Fruit fly (Drosophila melanogaster) whole organism, embryonic: ENCODE results near the gene mRpL46.

Experiments used
- Awh ChIP-seq: fragments of 200-800 bp; sonication (Bioruptor generic); IDR thresholded peaks from 2 replicates; pipeline ENCODE4, ENCODE4 v1.3.6; 2022; ENCODE audit warnings: missing biosample characterization, missing genetic modification characterization
- B-H2 ChIP-seq: fragments of 200-800 bp; sonication (Bioruptor generic); optimal IDR thresholded peaks from 2 replicates; lab custom pipeline; 2018; ENCODE audit warnings: missing biosample characterization, mild to moderate bottlenecking, missing genetic modification characterization
- Bgb ChIP-seq: fragments of 200-800 bp; sonication (Bioruptor generic); IDR thresholded peaks from 2 replicates; pipeline ENCODE4 v1.3.6; 2022; ENCODE audit warnings: missing biosample characterization, missing genetic modification characterization; ENCODE audit not compliant: partially characterized antibody
- CG11504 ChIP-seq: fragments of 200-800 bp; sonication (Bioruptor generic); optimal IDR thresholded peaks from 3 replicates; lab custom pipeline; 2019; ENCODE audit warnings: missing biosample characterization, mild to moderate bottlenecking, missing genetic modification characterization, moderate library complexity
- CG11560 ChIP-seq: fragments of 200-800 bp; sonication (Bioruptor generic); IDR thresholded peaks from 3 replicates; pipeline ENCODE4 v1.3.6; 2022; ENCODE audit warnings: missing biosample characterization, missing genetic modification characterization
- CG12219 ChIP-seq: fragments of 200-800 bp; sonication (Bioruptor generic); optimal IDR thresholded peaks from 3 replicates; lab custom pipeline; 2018; ENCODE audit warnings: missing biosample characterization, mild to moderate bottlenecking, missing genetic modification characterization
- CG12299 ChIP-seq: fragments of 200-800 bp; sonication (Bioruptor generic); optimal IDR thresholded peaks from 2 replicates; lab custom pipeline; 2018; ENCODE audit warnings: missing biosample characterization, mild to moderate bottlenecking, missing genetic modification characterization
- CG15269 ChIP-seq: fragments of 200-800 bp; sonication (Bioruptor generic); optimal IDR thresholded peaks from 2 replicates; lab custom pipeline; 2018; ENCODE audit warnings: missing biosample characterization, mild to moderate bottlenecking, missing genetic modification characterization, moderate library complexity
- CG1603 ChIP-seq: fragments of 200-800 bp; sonication (Bioruptor generic); optimal IDR thresholded peaks from 2 replicates; lab custom pipeline; 2019; ENCODE audit warnings: missing biosample characterization, mild to moderate bottlenecking, missing genetic modification characterization, moderate library complexity
- CG16813 ChIP-seq: fragments of 200-800 bp; sonication (Bioruptor generic); IDR thresholded peaks from 3 replicates; pipeline ENCODE4 v1.3.6; 2022; ENCODE audit warnings: missing biosample characterization, missing genetic modification characterization; ENCODE audit not compliant: partially characterized antibody
- CG17186 ChIP-seq: fragments of 200-800 bp; sonication (Bioruptor generic); optimal IDR thresholded peaks from 3 replicates; lab custom pipeline; 2017; ENCODE audit warnings: missing biosample characterization, missing genetic modification reagents, missing genetic modification characterization
- CG17359 ChIP-seq: fragments of 200-800 bp; sonication (Bioruptor generic); optimal IDR thresholded peaks from 3 replicates; lab custom pipeline; 2018; ENCODE audit warnings: missing biosample characterization, mild to moderate bottlenecking, missing genetic modification characterization, moderate library complexity
- CG17361 ChIP-seq: fragments of 200-800 bp; sonication (Bioruptor generic); IDR thresholded peaks from 3 replicates; pipeline ENCODE4 v1.3.6; 2022; ENCODE audit warnings: missing biosample characterization, missing genetic modification characterization
- CG18011 ChIP-seq: fragments of 200-800 bp; sonication (Bioruptor generic); optimal IDR thresholded peaks from 2 replicates; lab custom pipeline; 2017; ENCODE audit warnings: missing biosample characterization, missing genetic modification characterization, mild to moderate bottlenecking, moderate library complexity, missing genotype
- CG18599 ChIP-seq: fragments of 200-800 bp; sonication (Bioruptor generic); optimal IDR thresholded peaks from 3 replicates; lab custom pipeline; 2017; ENCODE audit warnings: missing biosample characterization, missing genetic modification characterization, mild to moderate bottlenecking, moderate library complexity, missing genetic modification reagents
- CG2120 ChIP-seq: fragments of 200-800 bp; sonication (Bioruptor generic); optimal IDR thresholded peaks from 3 replicates; lab custom pipeline; 2016; ENCODE audit warnings: missing biosample characterization, missing genetic modification characterization
- CG4707 ChIP-seq: fragments of 200-800 bp; sonication (Bioruptor generic); optimal IDR thresholded peaks from 2 replicates; lab custom pipeline; 2018; ENCODE audit warnings: missing biosample characterization, mild to moderate bottlenecking, missing genetic modification characterization, moderate library complexity
- CG5953 ChIP-seq: fragments of 200-800 bp; sonication (Bioruptor generic); IDR thresholded peaks from 2 replicates; pipeline ENCODE4 v1.3.6; 2022; ENCODE audit warnings: missing biosample characterization, missing genetic modification characterization
- CG8290 ChIP-seq, 3 experiments: fragments of 200-800 bp; sonication (Bioruptor generic); optimal IDR thresholded peaks; 2 replicates each; lab custom pipeline; 2016 to 2019; ENCODE audit warnings: missing biosample characterization in 3 of 3, missing genetic modification characterization in 3 of 3, mild to moderate bottlenecking in 2 of 3, moderate library complexity in 1 of 3
- CG9437 ChIP-seq: fragments of 200-800 bp; sonication (Bioruptor generic); optimal IDR thresholded peaks from 2 replicates; lab custom pipeline; 2018; ENCODE audit warnings: missing biosample characterization, mild to moderate bottlenecking, missing genetic modification characterization
- CG9797 ChIP-seq: fragments of 200-800 bp; sonication (Bioruptor generic); optimal IDR thresholded peaks from 3 replicates; lab custom pipeline; 2018; ENCODE audit warnings: missing biosample characterization, mild to moderate bottlenecking, missing genetic modification characterization
- Med ChIP-seq: fragments of 200-800 bp; sonication (Bioruptor generic); peaks from one replicate; lab custom pipeline; 2016; ENCODE audit warnings: missing biosample characterization, missing genetic modification characterization, mild to moderate bottlenecking, inconsistent platforms, moderate library complexity
- NK7.1 ChIP-seq: fragments of 200-800 bp; sonication (Bioruptor generic); optimal IDR thresholded peaks from 3 replicates; lab custom pipeline; 2016; ENCODE audit warnings: missing biosample characterization, missing genetic modification characterization
- Neu2 ChIP-seq: fragments of 200-800 bp; sonication (Bioruptor generic); optimal IDR thresholded peaks from 3 replicates; lab custom pipeline; 2016; ENCODE audit warnings: missing biosample characterization, missing genetic modification characterization, borderline replicate concordance
- Nf-YB ChIP-seq: fragments of 200-800 bp; sonication (Bioruptor generic); optimal IDR thresholded peaks from 3 replicates; lab custom pipeline; 2019; ENCODE audit warnings: missing biosample characterization, mild to moderate bottlenecking, missing genetic modification characterization, moderate library complexity
- NfI ChIP-seq: fragments of 200-800 bp; sonication (Bioruptor generic); optimal IDR thresholded peaks from 3 replicates; lab custom pipeline; 2018; ENCODE audit warnings: missing biosample characterization, mild to moderate bottlenecking, missing genetic modification characterization, moderate library complexity
- Pdp1 ChIP-seq, 2 experiments: fragments of 200-800 bp; sonication (Bioruptor generic); optimal IDR thresholded peaks; 3 replicates each; lab custom pipeline; 2016; ENCODE audit warnings: missing biosample characterization in 2 of 2, missing genetic modification characterization in 2 of 2, mild to moderate bottlenecking in 1 of 2, moderate library complexity in 1 of 2
- Sry-δ ChIP-seq: fragments of 200-800 bp; sonication (Bioruptor generic); optimal IDR thresholded peaks from 2 replicates; lab custom pipeline; 2016; ENCODE audit warnings: missing biosample characterization, missing genetic modification characterization
- Vsx1 ChIP-seq: fragments of 200-800 bp; sonication (Bioruptor generic); optimal IDR thresholded peaks from 2 replicates; lab custom pipeline; 2017; ENCODE audit warnings: missing biosample characterization, mild to moderate bottlenecking, missing genetic modification characterization, missing genetic modification reagents
- ac ChIP-seq: fragments of 200-800 bp; sonication (Bioruptor generic); optimal IDR thresholded peaks from 3 replicates; lab custom pipeline; 2017; ENCODE audit warnings: missing biosample characterization, mild to moderate bottlenecking, missing genetic modification characterization
- caup ChIP-seq: fragments of 200-800 bp; sonication (Bioruptor generic); optimal IDR thresholded peaks from 3 replicates; lab custom pipeline; 2017; ENCODE audit warnings: missing biosample characterization, mild to moderate bottlenecking, missing genetic modification characterization, moderate library complexity; ENCODE audit not compliant: severe bottlenecking
- ci ChIP-seq: fragments of 200-800 bp; sonication (Bioruptor generic); IDR thresholded peaks from 3 replicates; pipeline ENCODE4 v1.3.6; 2022; ENCODE audit warnings: missing biosample characterization, missing genetic modification characterization
- cwo ChIP-seq: fragments of 200-800 bp; sonication (Bioruptor generic); optimal IDR thresholded peaks from 3 replicates; lab custom pipeline; 2017; ENCODE audit warnings: missing biosample characterization, missing genetic modification characterization, mild to moderate bottlenecking, moderate library complexity, missing genetic modification reagents
- dan ChIP-seq: fragments of 200-800 bp; sonication (Bioruptor generic); IDR thresholded peaks from 2 replicates; pipeline ENCODE4 v1.3.6; 2022; ENCODE audit warnings: missing biosample characterization, missing genetic modification characterization
- dysf ChIP-seq: fragments of 200-800 bp; sonication (Bioruptor generic); IDR thresholded peaks from 3 replicates; pipeline ENCODE4 v1.3.6; 2022; ENCODE audit warnings: missing biosample characterization, missing genetic modification characterization
- lab ChIP-seq: fragments of 200-800 bp; sonication (Bioruptor generic); optimal IDR thresholded peaks from 3 replicates; lab custom pipeline; 2017; ENCODE audit warnings: missing biosample characterization, missing genetic modification characterization, mild to moderate bottlenecking, moderate library complexity, missing genetic modification reagents
- pzg ChIP-seq: fragments of 200-800 bp; sonication (Bioruptor generic); optimal IDR thresholded peaks from 3 replicates; lab custom pipeline; 2018; ENCODE audit warnings: missing biosample characterization, mild to moderate bottlenecking, missing genetic modification characterization, moderate library complexity
- rib ChIP-seq: fragments of 200-800 bp; sonication (Bioruptor generic); IDR thresholded peaks from 2 replicates; pipeline ENCODE4 v1.3.6; 2022; ENCODE audit warnings: missing biosample characterization, missing genetic modification characterization
- row ChIP-seq: fragments of 200-800 bp; sonication (Bioruptor generic); IDR thresholded peaks from 3 replicates; pipeline ENCODE4 v1.3.6; 2022; ENCODE audit warnings: missing biosample characterization, missing genetic modification characterization
- stc ChIP-seq: fragments of 200-800 bp; sonication (Bioruptor generic); IDR thresholded peaks from 2 replicates; pipeline ENCODE4 v1.3.6; 2022; ENCODE audit warnings: missing biosample characterization, missing genetic modification characterization
- sug ChIP-seq: fragments of 200-800 bp; optimal IDR thresholded peaks from 2 replicates; lab custom pipeline; 2019; ENCODE audit warnings: missing biosample characterization, mild to moderate bottlenecking, missing genetic modification characterization, moderate library complexity
- tio ChIP-seq: fragments of 200-800 bp; sonication (Bioruptor generic); optimal IDR thresholded peaks from 2 replicates; lab custom pipeline; 2017; ENCODE audit warnings: missing biosample characterization, missing genetic modification characterization, inconsistent platforms
- unc-4 ChIP-seq: fragments of 200-800 bp; sonication (Bioruptor generic); IDR thresholded peaks from 2 replicates; pipeline ENCODE4 v1.3.6; 2022; ENCODE audit warnings: missing biosample characterization, missing genetic modification characterization; ENCODE audit not compliant: partially characterized antibody
- vnd ChIP-seq: fragments of 200-800 bp; sonication (Bioruptor generic); IDR thresholded peaks from 3 replicates; pipeline ENCODE4 v1.3.6; 2022; ENCODE audit warnings: missing biosample characterization, missing genetic modification characterization; ENCODE audit not compliant: partially characterized antibody
- vvl ChIP-seq: fragments of 200-800 bp; sonication (Bioruptor generic); IDR thresholded peaks from 2 replicates; pipeline ENCODE4 v1.3.6; 2022; ENCODE audit warnings: missing biosample characterization, missing genetic modification characterization

Gene mRpL46

DNA sequence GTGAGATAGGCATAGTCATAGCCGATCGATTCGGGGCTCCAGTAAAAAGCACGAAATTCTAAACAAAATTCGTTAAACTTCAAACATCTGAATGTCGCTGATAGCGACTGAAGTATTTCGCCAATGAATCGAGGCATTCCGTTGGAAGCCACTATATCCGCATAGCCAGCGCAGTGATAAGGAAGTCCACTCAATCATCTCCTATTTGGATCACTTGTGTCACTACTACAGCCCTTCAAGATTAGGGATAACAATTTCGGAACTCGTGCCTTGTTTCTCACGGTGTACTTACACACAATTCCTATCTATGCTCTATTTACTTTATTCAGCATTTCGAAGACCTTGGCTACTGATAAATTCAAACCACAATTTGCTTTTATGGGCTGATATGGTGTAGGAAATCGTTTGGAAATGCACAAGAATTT, 39.3 kb upstream of the mRpL46 start, which contains the start of gene PIG-Wb (continued):
- TF ChIP-seq Neu2 (GFP tag; lab: Kevin White, UChicago) (no peak), sug (tag; lab: Kevin White, UChicago) (peak; percentile 79), B-H2 (GFP tag; lab: Kevin White, UChicago) (no peak), row (peak; percentile 34; the same call in 2 of the 3 replicates), CG12219 (GFP tag; lab: Kevin White, UChicago) (peak; percentile 14), CG5953 (GFP tag; lab: Robert Waterston, UW) (0 out of 2 replicates have a peak, but pooled peaks have one; percentile 7), dysf (GFP tag; lab: Robert Waterston, UW) (peak; percentile 35; the same call in 2 of the 3 replicates), CG12299 (tag; lab: Kevin White, UChicago) (peak; percentile 18), lab (GFP tag; lab: Kevin White, UChicago) (peak; percentile 95), caup (peak; percentile 35), CG11504 (tag; lab: Kevin White, UChicago) (peak; percentile 18), CG18599 (peak; percentile 77), NK7.1 (no peak)

- TF ChIP-seq Med (GFP tag; lab: Kevin White, UChicago) (peak; percentile 88), CG17186 (GFP tag; lab: Kevin White, UChicago) (no peak), CG17361 (GFP tag; lab: Robert Waterston, UW) (peak; percentile 27; the same call in 1 of the 3 replicates), CG4707 (GFP tag; lab: Kevin White, UChicago) (no peak), CG2120 (GFP tag; lab: Kevin White, UChicago) (no peak), dan (GFP tag; lab: Robert Waterston, UW) (no peak), CG11560 (tag; lab: Robert Waterston, UW) (peak; percentile 70; the same call in 2 of the 3 replicates), tio (no peak), cwo (GFP tag; lab: Kevin White, UChicago) (peak; percentile 80), CG9797 (GFP tag; lab: Kevin White, UChicago) (peak; percentile 69), CG16813 (GFP tag; lab: Robert Waterston, UW) (peak; percentile 56), Vsx1 (GFP tag; lab: Kevin White, UChicago) (peak; percentile 10), NfI (GFP tag; lab: Kevin White, UChicago) (no peak), Pdp1 (GFP tag; optimal IDR thresholded peaks at IDR 0.05; lab: Kevin White, UChicago) (peak in 1 of 2 experiments; percentile 52), CG17359 (tag; lab: Kevin White, UChicago) (no peak), CG1603 (tag; lab: Kevin White, UChicago) (peak; percentile 69), CG15269 (no peak), Sry-δ (GFP tag; lab: Kevin White, UChicago) (peak; percentile 61), vnd (GFP tag; lab: Robert Waterston, UW) (peak; percentile 55; the same call in 1 of the 3 replicates), CG18011 (no peak), vvl (GFP tag; lab: Robert Waterston, UW) (0 out of 2 replicates have a peak, but pooled peaks have one; percentile 28), ac (GFP tag; lab: Kevin White, UChicago) (no peak), CG8290 (GFP tag; optimal IDR thresholded peaks at IDR 0.05; lab: Kevin White, UChicago) (no peak), CG8290 (tag; optimal IDR thresholded peaks at IDR 0.05; lab: Kevin White, UChicago) (peak in 1 of 2 experiments; percentile 11), CG9437 (GFP tag; lab: Kevin White, UChicago) (peak; percentile 35), Awh (GFP tag; lab: Robert Waterston, UW) (no peak), ci (GFP tag; lab: Robert Waterston, UW) (peak; percentile 48), stc (no peak), rib (GFP tag; lab: Robert Waterston, UW) (peak; percentile 28; the same call in 1 of the 2 replicates), unc-4 (GFP tag; lab: Robert Waterston, UW) (peak; percentile 49; the same call in 1 of the 2 replicates), pzg (GFP tag; lab: Kevin White, UChicago) (peak; percentile 86), Nf-YB (GFP tag; lab: Kevin White, UChicago) (peak; percentile 96), Bgb (peak; percentile 65)
Observed at dm6 chr3L:1738375-1739328, 38.6 kb upstream of the mRpL46 start, which contains the start of gene Gk2. TSS of gene Gk2 (plus strand) at chr3L:1738407.
